Worm (Caenorhabditis elegans) whole organism, L3 larva: ENCODE data around the gene C45B11.2.

Experiments
- nhr-28 ChIP-seq: fragments of 150-350 bp; optimal IDR thresholded peaks from 2 replicates; lab custom pipeline; 2014; ENCODE audit warnings: missing biosample characterization, missing genetic modification characterization
- skn-1 ChIP-seq: fragments of 150-350 bp; optimal IDR thresholded peaks from 2 replicates; lab custom pipeline; 2014; ENCODE audit warnings: missing biosample characterization, missing genetic modification characterization
- unc-39 ChIP-seq: sonication (generic microtip); optimal IDR thresholded peaks from 4 replicates; lab custom pipeline; 2017; ENCODE audit warnings: missing biosample characterization, missing genetic modification characterization

DNA sequence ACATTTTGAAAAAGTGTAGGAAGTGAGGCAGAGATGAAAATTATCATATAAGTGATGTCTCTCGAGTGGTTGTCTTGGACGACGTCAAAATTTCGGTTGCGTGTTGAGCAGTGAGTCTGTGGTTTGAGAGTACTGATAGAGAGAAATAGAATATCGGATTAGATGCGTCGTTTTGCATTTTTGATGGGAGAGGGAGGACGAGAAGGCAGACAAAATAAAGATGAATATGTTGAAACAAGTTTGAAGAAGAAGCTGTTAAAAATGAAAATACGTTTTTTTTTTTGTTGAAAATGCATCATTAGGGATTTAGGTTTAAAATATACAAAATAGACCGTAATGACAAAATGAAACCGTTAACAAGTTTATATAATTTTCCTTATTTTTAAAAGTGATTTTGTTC is 20.6 kb downstream of the C45B11.2 start, which contains the start of gene T04C12.9:
- TF ChIP-seq unc-39 (tag; lab: Kevin White, UChicago), result no peak
- TF ChIP-seq skn-1 (tag; lab: Kevin White, UChicago), result no peak
- no peak for TF ChIP-seq nhr-28 (tag; lab: Kevin White, UChicago)
